Fruit fly (Drosophila melanogaster): ENCODE measurements around the gene RpS27A.

RpS27A gene

dm6 chr2L:10408122-10408576 is at the start of gene RpS27A, which contains the start of gene Ip259 (continued):
- TF ChIP-seq jumu (GFP tag; optimal IDR thresholded peaks at IDR 0.05) (no peak), CG7839 (tag; optimal IDR thresholded peaks at IDR 0.05) (peak; percentile 77), pum (GFP tag; optimal IDR thresholded peaks at IDR 0.05) (peak; percentile 30), ftz-f1 (GFP tag; optimal IDR thresholded peaks at IDR 0.05) (no peak), luna (GFP tag; optimal IDR thresholded peaks at IDR 0.05) (peak; percentile 56), NC2β (GFP tag; optimal IDR thresholded peaks at IDR 0.05) (peak; percentile 96), Kr (GFP tag; optimal IDR thresholded peaks at IDR 0.05) (no peak), CG4328 (GFP tag; optimal IDR thresholded peaks at IDR 0.05) (peak; percentile 73), CG4854 (GFP tag; optimal IDR thresholded peaks at IDR 0.05) (peak; percentile 57), wor (GFP tag; IDR thresholded peaks at IDR 0.05) (no peak), CG10654 (GFP tag; optimal IDR thresholded peaks at IDR 0.05) (peak; percentile 69), Ravus (GFP tag; IDR thresholded peaks at IDR 0.05) (no peak), CG10431 (GFP tag; optimal IDR thresholded peaks at IDR 0.05) (peak; percentile 63), p53 (GFP tag; optimal IDR thresholded peaks at IDR 0.05) (peak; percentile 62), kay (GFP tag; optimal IDR thresholded peaks at IDR 0.05) (no peak), Dp (GFP tag; optimal IDR thresholded peaks at IDR 0.05) (no peak), ttk (GFP tag; IDR thresholded peaks at IDR 0.05) (peak; percentile 75), br (optimal IDR thresholded peaks at IDR 0.05) (no peak), lbe (GFP tag; optimal IDR thresholded peaks at IDR 0.05) (peak; percentile 61), tin (GFP tag; optimal IDR thresholded peaks at IDR 0.05) (peak; percentile 63), cato (GFP tag; optimal IDR thresholded peaks at IDR 0.05; ENCODE audit: borderline replicate concordance) (peak; percentile 36), CG5953 (GFP tag; IDR thresholded peaks at IDR 0.05) (peak; percentile 65; the same call in 1 of the 2 replicates), YL-1 (GFP tag; optimal IDR thresholded peaks at IDR 0.05) (peak; percentile 93), Pdp1 (GFP tag; optimal IDR thresholded peaks at IDR 0.05) (peak; percentile 32 to 46), fd64A (GFP tag; optimal IDR thresholded peaks at IDR 0.05) (peak; percentile 66), cwo (GFP tag; optimal IDR thresholded peaks at IDR 0.05) (no peak), CG12942 (GFP tag; optimal IDR thresholded peaks at IDR 0.05) (peak; percentile 58), CG10979 (tag; optimal IDR thresholded peaks at IDR 0.05) (peak; percentile 57), CG32772 (GFP tag; IDR thresholded peaks at IDR 0.05) (no peak; the same call in 1 of the 2 replicates), Jarid2 (GFP tag; optimal IDR thresholded peaks at IDR 0.05) (no peak), CG6272 (GFP tag; IDR thresholded peaks at IDR 0.05) (peak; percentile 61; the same call in 1 of the 2 replicates), Nf-YB (GFP tag; optimal IDR thresholded peaks at IDR 0.05) (peak; percentile 58), Opbp (GFP tag; IDR thresholded peaks at IDR 0.05; ENCODE audit: partially characterized antibody) (no peak; the same call in 2 of the 3 replicates), sna (GFP tag; IDR thresholded peaks at IDR 0.05; ENCODE audit: partially characterized antibody) (no peak), vvl (GFP tag; IDR thresholded peaks at IDR 0.05) (peak; percentile 87), chn (GFP tag; optimal IDR thresholded peaks at IDR 0.05) (peak; percentile 37), CG3847 (GFP tag; IDR thresholded peaks at IDR 0.05) (peak; percentile 78), Hr51 (GFP tag; optimal IDR thresholded peaks at IDR 0.05) (peak in 1 of 2 experiments; percentile 38), CG17385 (GFP tag; optimal IDR thresholded peaks at IDR 0.05) (peak; percentile 81), CG11696 (GFP tag; IDR thresholded peaks at IDR 0.05) (no peak), ci (GFP tag; IDR thresholded peaks at IDR 0.05) (peak; percentile 92), Deaf1 (tag; optimal IDR thresholded peaks at IDR 0.05) (no peak), fd102C (GFP tag; optimal IDR thresholded peaks at IDR 0.05) (peak; percentile 2), CG6765 (GFP tag; optimal IDR thresholded peaks at IDR 0.05) (peak; percentile 86), zen2 (GFP tag; IDR thresholded peaks at IDR 0.05; ENCODE audit: partially characterized antibody) (no peak), unc-4 (GFP tag; IDR thresholded peaks at IDR 0.05; ENCODE audit: partially characterized antibody) (no peak), CG4404 (GFP tag; IDR thresholded peaks at IDR 0.05) (no peak), CG2678 (tag; optimal IDR thresholded peaks at IDR 0.05) (no peak), gce (GFP tag; IDR thresholded peaks at IDR 0.05) (peak; percentile 83; the same call in 2 of the 3 replicates), sens (GFP tag) (peak; percentile 74), gro (GFP tag; optimal IDR thresholded peaks at IDR 0.05) (peak; percentile 61)
